Worm (Caenorhabditis elegans) whole organism, late embryonic: ENCODE results near the gene F40G12.9.

Experiments
- F13H6.1 ChIP-seq: sonication (generic microtip); optimal IDR thresholded peaks from 2 replicates; lab custom pipeline; 2016; ENCODE audit warnings: missing genetic modification characterization, missing compliant biosample characterization
- ama-1 ChIP-seq: fragments of 150-350 bp; optimal IDR thresholded peaks from 2 replicates; lab custom pipeline; 2014
- fkh-6 ChIP-seq: sonication (generic microtip); optimal IDR thresholded peaks from 2 replicates; lab custom pipeline; 2016; ENCODE audit warnings: missing genetic modification characterization, missing compliant biosample characterization
- gmeb-2 ChIP-seq: sonication (generic microtip); optimal IDR thresholded peaks from 2 replicates; lab custom pipeline; 2016; ENCODE audit warnings: missing genetic modification characterization, inconsistent platforms, missing compliant biosample characterization
- lin-11 ChIP-seq: fragments of 200-800 bp; sonication (Bioruptor generic); optimal IDR thresholded peaks from 2 replicates; lab custom pipeline; 2018; ENCODE audit warnings: mild to moderate bottlenecking, missing genetic modification characterization, missing compliant biosample characterization
- mec-3 ChIP-seq: sonication (generic microtip); optimal IDR thresholded peaks from 2 replicates; lab custom pipeline; 2016; ENCODE audit warnings: borderline replicate concordance, missing genetic modification characterization, missing compliant biosample characterization
- nfya-1 ChIP-seq: sonication (generic microtip); optimal IDR thresholded peaks from 2 replicates; lab custom pipeline; 2017; ENCODE audit warnings: missing genetic modification characterization, mild to moderate bottlenecking, missing compliant biosample characterization, antibody characterized with exemption, moderate library complexity
- nhr-11 ChIP-seq: fragments of 150-350 bp; optimal IDR thresholded peaks from 2 replicates; lab custom pipeline; 2014; ENCODE audit warnings: missing biosample characterization, missing genetic modification characterization
- pag-3 ChIP-seq: sonication (generic microtip); optimal IDR thresholded peaks from 2 replicates; lab custom pipeline; 2016; ENCODE audit warnings: missing compliant biosample characterization, missing genetic modification characterization, borderline replicate concordance
- pha-4 ChIP-seq: fragments of 150-350 bp; optimal IDR thresholded peaks from 2 replicates; lab custom pipeline; 2018; ENCODE audit warnings: missing biosample characterization, missing genetic modification reagents, missing genetic modification characterization
- rnt-1 ChIP-seq: sonication (generic microtip); optimal IDR thresholded peaks from 2 replicates; lab custom pipeline; 2016; ENCODE audit warnings: missing genetic modification characterization, missing compliant biosample characterization
- sdc-2 ChIP-seq: sonication (generic microtip); optimal IDR thresholded peaks from 2 replicates; lab custom pipeline; 2016; ENCODE audit warnings: missing genotype, missing genetic modification characterization, missing compliant biosample characterization
- syd-9 ChIP-seq: sonication (generic microtip); optimal IDR thresholded peaks from 2 replicates; lab custom pipeline; 2016; ENCODE audit warnings: mild to moderate bottlenecking, missing genetic modification characterization, moderate library complexity, missing compliant biosample characterization
- tbx-2 ChIP-seq: sonication (generic microtip); optimal IDR thresholded peaks from 2 replicates; lab custom pipeline; 2016; ENCODE audit warnings: missing genetic modification characterization, missing compliant biosample characterization

ce11 chrV:14327776-14328175, 45.3 kb downstream of the F40G12.9 start, which contains the start of gene F47B8.5:
- no peak for TF ChIP-seq ama-1
- no peak for TF ChIP-seq nhr-11 (tag; lab: Kevin White, UChicago)
- no peak for TF ChIP-seq pag-3
- TF ChIP-seq lin-11 = no peak
- TF ChIP-seq sdc-2 = no peak
- no peak for TF ChIP-seq gmeb-2 (tag; lab: Kevin White, UChicago)
- TF ChIP-seq nfya-1 (tag; lab: Kevin White, UChicago) = no peak
- no peak for TF ChIP-seq F13H6.1
- TF ChIP-seq mec-3 (tag; lab: Kevin White, UChicago) = no peak
- no peak for TF ChIP-seq tbx-2 (tag; lab: Kevin White, UChicago)
- TF ChIP-seq syd-9 (tag; lab: Kevin White, UChicago) = no peak
- TF ChIP-seq rnt-1 (tag; lab: Kevin White, UChicago) = no peak
- TF ChIP-seq pha-4 = no peak
- no peak for TF ChIP-seq fkh-6 (tag; lab: Kevin White, UChicago)
